Worm (Caenorhabditis elegans) whole organism, late embryonic: Measurements from ENCODE around the gene bus-18.

Experiments used
- che-1 ChIP-seq: sonication (generic microtip); optimal IDR thresholded peaks from 2 replicates; lab custom pipeline; 2016; ENCODE audit warnings: mild to moderate bottlenecking, missing genetic modification characterization, missing compliant biosample characterization
- elt-2 ChIP-seq: sonication (generic microtip); optimal IDR thresholded peaks from 2 replicates; lab custom pipeline; 2016; ENCODE audit warnings: missing genetic modification reagents, missing genetic modification characterization, missing compliant biosample characterization
- ets-4 ChIP-seq: sonication (generic microtip); optimal IDR thresholded peaks from 2 replicates; lab custom pipeline; 2016; ENCODE audit warnings: missing genetic modification characterization, missing compliant biosample characterization
- fkh-10 ChIP-seq: fragments of 150-350 bp; optimal IDR thresholded peaks from 2 replicates; lab custom pipeline; 2014; ENCODE audit warnings: missing biosample characterization, missing genetic modification reagents, missing genetic modification characterization
- hlh-6 ChIP-seq: sonication (generic microtip); optimal IDR thresholded peaks from 2 replicates; lab custom pipeline; 2016; ENCODE audit warnings: missing genotype, missing genetic modification characterization, missing compliant biosample characterization
- nfya-1 ChIP-seq: sonication (generic microtip); optimal IDR thresholded peaks from 2 replicates; lab custom pipeline; 2017; ENCODE audit warnings: missing genetic modification characterization, mild to moderate bottlenecking, missing compliant biosample characterization, antibody characterized with exemption, moderate library complexity
- nhr-11 ChIP-seq: fragments of 150-350 bp; optimal IDR thresholded peaks from 2 replicates; lab custom pipeline; 2014; ENCODE audit warnings: missing biosample characterization, missing genetic modification characterization
- pag-3 ChIP-seq: sonication (generic microtip); optimal IDR thresholded peaks from 2 replicates; lab custom pipeline; 2016; ENCODE audit warnings: missing compliant biosample characterization, missing genetic modification characterization, borderline replicate concordance
- pha-4 ChIP-seq: fragments of 150-350 bp; optimal IDR thresholded peaks from 2 replicates; lab custom pipeline; 2018; ENCODE audit warnings: missing biosample characterization, missing genetic modification reagents, missing genetic modification characterization
- pqm-1 ChIP-seq: sonication (generic microtip); optimal IDR thresholded peaks from 2 replicates; lab custom pipeline; 2016; ENCODE audit warnings: missing genetic modification characterization, missing compliant biosample characterization
- sox-4 ChIP-seq: sonication (generic microtip); optimal IDR thresholded peaks from 2 replicates; lab custom pipeline; 2017; ENCODE audit warnings: mild to moderate bottlenecking, missing genetic modification characterization, inconsistent platforms, missing compliant biosample characterization
- tbx-2 ChIP-seq: sonication (generic microtip); optimal IDR thresholded peaks from 2 replicates; lab custom pipeline; 2016; ENCODE audit warnings: missing genetic modification characterization, missing compliant biosample characterization
- zip-5 ChIP-seq: sonication (generic microtip); optimal IDR thresholded peaks from 2 replicates; lab custom pipeline; 2016; ENCODE audit warnings: missing genetic modification characterization, missing compliant biosample characterization

- no peak for TF ChIP-seq pha-4
- TF ChIP-seq nhr-11 (tag; lab: Kevin White, UChicago), result no peak
- no peak for TF ChIP-seq hlh-6
- TF ChIP-seq tbx-2 (tag; lab: Kevin White, UChicago), result no peak
- TF ChIP-seq che-1 (tag; lab: Kevin White, UChicago), result no peak
- TF ChIP-seq ets-4, result no peak
- TF ChIP-seq pqm-1 (tag; lab: Kevin White, UChicago), result no peak
- TF ChIP-seq pag-3 (tag; lab: Kevin White, UChicago), result no peak
- TF ChIP-seq elt-2 (tag; lab: Kevin White, UChicago), result no peak
- TF ChIP-seq zip-5, result no peak
- no peak for TF ChIP-seq fkh-10 (GFP tag; lab: Kevin White, UChicago)
- TF ChIP-seq nfya-1, result no peak
- TF ChIP-seq sox-4, result no peak
These were observed 24.8 kb downstream of the bus-18 start for ce11 chrV:11798320-11798719.
